Worm (Caenorhabditis elegans): ENCODE results near the gene mrp-8.

The mrp-8 gene

ce11 chrIII:12235359-12235758, 67.6 kb downstream of the mrp-8 start:
- TF ChIP-seq mec-3 (tag; optimal IDR thresholded peaks at IDR 0.05; ENCODE audit: borderline replicate concordance) (no peak), hlh-30 (tag; optimal IDR thresholded peaks at IDR 0.05; ENCODE audit: insufficient read depth) (no peak), ttx-3 (tag; optimal IDR thresholded peaks at IDR 0.05) (no peak), sox-4 (tag; optimal IDR thresholded peaks at IDR 0.05) (no peak), pqm-1 (tag; optimal IDR thresholded peaks at IDR 0.05) (no peak), rnt-1 (tag; optimal IDR thresholded peaks at IDR 0.05) (no peak), ceh-9 (tag; optimal IDR thresholded peaks at IDR 0.05) (no peak), dmd-4 (tag; optimal IDR thresholded peaks at IDR 0.05; ENCODE audit: borderline replicate concordance) (no peak), fkh-10 (GFP tag; optimal IDR thresholded peaks at IDR 0.05) (no peak), unc-55 (GFP tag; optimal IDR thresholded peaks at IDR 0.05) (no peak), ztf-16 (tag; optimal IDR thresholded peaks at IDR 0.05) (no peak), ref-2 (tag; optimal IDR thresholded peaks at IDR 0.05) (no peak), ceh-2 (tag; optimal IDR thresholded peaks at IDR 0.05) (no peak), che-1 (tag; optimal IDR thresholded peaks at IDR 0.05) (no peak), ceh-31 (tag; optimal IDR thresholded peaks at IDR 0.05) (no peak)

ce11 chrIII:12233493-12233892, 69.5 kb downstream of the mrp-8 start:
- no peak for TF ChIP-seq hlh-6 (tag; optimal IDR thresholded peaks at IDR 0.05)
- TF ChIP-seq hlh-15 (tag; optimal IDR thresholded peaks at IDR 0.05): no peak
- no peak for TF ChIP-seq pha-2 (tag; optimal IDR thresholded peaks at IDR 0.05)
- no peak for TF ChIP-seq dve-1 (tag; optimal IDR thresholded peaks at IDR 0.05)
- TF ChIP-seq ceh-6 (GFP tag; optimal IDR thresholded peaks at IDR 0.05): no peak
- TF ChIP-seq ceh-14 (tag; optimal IDR thresholded peaks at IDR 0.05): no peak
- no peak for TF ChIP-seq fkh-10 (GFP tag; optimal IDR thresholded peaks at IDR 0.05)
- no peak for TF ChIP-seq syd-9 (tag; optimal IDR thresholded peaks at IDR 0.05)
- TF ChIP-seq K09A11.1 (tag; optimal IDR thresholded peaks at IDR 0.05; ENCODE audit: insufficient read depth): no peak
- no peak for TF ChIP-seq sdc-2 (tag; optimal IDR thresholded peaks at IDR 0.05)
- TF ChIP-seq ceh-19 (GFP tag; optimal IDR thresholded peaks at IDR 0.05): no peak
- no peak for TF ChIP-seq dmd-4 (tag; optimal IDR thresholded peaks at IDR 0.05; ENCODE audit: borderline replicate concordance)
- TF ChIP-seq elt-2 (tag; optimal IDR thresholded peaks at IDR 0.05): no peak
- no peak for TF ChIP-seq fax-1 (tag; optimal IDR thresholded peaks at IDR 0.05)
- no peak for TF ChIP-seq unc-55 (GFP tag; optimal IDR thresholded peaks at IDR 0.05)
- TF ChIP-seq C08G9.2 (tag; optimal IDR thresholded peaks at IDR 0.05): no peak
- TF ChIP-seq odd-2 (tag; optimal IDR thresholded peaks at IDR 0.05): no peak
- no peak for TF ChIP-seq ceh-22 (tag; optimal IDR thresholded peaks at IDR 0.05)
